Worm (Caenorhabditis elegans) whole organism, L4 larva: ENCODE results near the gene rmh-2.
A peak's percentile ranks its signal among the peaks of the same experiment; 100 is the strongest.

Experiments used
- R02D3.7 ChIP-seq: fragments of 150-350 bp; sonication (generic microtip); optimal IDR thresholded peaks from 3 replicates; lab custom pipeline; 2014; ENCODE audit warnings: missing biosample characterization, missing genetic modification characterization
- madf-5 ChIP-seq, 2 experiments: fragments of 200-800 bp; sonication (Bioruptor generic); IDR thresholded peaks; 2 replicates each; pipeline ENCODE4 v1.3.6; 2022; ENCODE audit warnings: missing compliant biosample characterization in 2 of 2, missing genetic modification characterization in 2 of 2

ce11 chrV:9930612-9931065 is at the start of gene rmh-2, which contains the start of gene suds-3:
- TF ChIP-seq R02D3.7 (tag; lab: Kevin White, UChicago) (peak; percentile 85), madf-5 (GFP tag; IDR thresholded peaks at IDR 0.05; lab: Robert Waterston, UW) (no peak)
